Worm (Caenorhabditis elegans) whole organism, young adult: ENCODE data around the gene B0464.9.

Source experiments
- B0336.3 ChIP-seq: fragments of 200-800 bp; sonication (Bioruptor generic); IDR thresholded peaks from 2 replicates; pipeline ENCODE4 v1.3.6; 2022; ENCODE audit warnings: missing genetic modification characterization, missing compliant biosample characterization
- D2030.7 ChIP-seq: fragments of 200-800 bp; sonication (Bioruptor generic); IDR thresholded peaks from 2 replicates; pipeline ENCODE4 v1.3.6; 2022; ENCODE audit warnings: missing genetic modification reagents, missing genetic modification characterization, missing compliant biosample characterization
- F22D6.2 ChIP-seq: sonication (generic microtip); optimal IDR thresholded peaks from 2 replicates; lab custom pipeline; 2016; ENCODE audit warnings: mild to moderate bottlenecking, missing genetic modification characterization, missing compliant biosample characterization
- F33H1.4 ChIP-seq: fragments of 200-800 bp; sonication (Bioruptor generic); IDR thresholded peaks from 2 replicates; pipeline ENCODE4 v1.3.6; 2022; ENCODE audit warnings: missing genetic modification reagents, missing genetic modification characterization, missing compliant biosample characterization
- F37B4.10 ChIP-seq: fragments of 200-800 bp; sonication (Bioruptor generic); IDR thresholded peaks from 2 replicates; pipeline ENCODE4 v1.3.6; 2022; ENCODE audit warnings: missing genetic modification characterization, missing compliant biosample characterization
- F52B5.7 ChIP-seq: sonication (generic microtip); optimal IDR thresholded peaks from 2 replicates; lab custom pipeline; 2016; ENCODE audit warnings: mild to moderate bottlenecking, missing genetic modification characterization, missing compliant biosample characterization
- F55B11.4 ChIP-seq: sonication (generic microtip); optimal IDR thresholded peaks from 2 replicates; lab custom pipeline; 2016; ENCODE audit warnings: missing compliant biosample characterization, missing genetic modification characterization, borderline replicate concordance; ENCODE audit not compliant: insufficient read depth
- F57A8.1 ChIP-seq: fragments of 200-800 bp; sonication (Bioruptor generic); optimal IDR thresholded peaks from 2 replicates; lab custom pipeline; 2018; ENCODE audit warnings: mild to moderate bottlenecking, missing genetic modification characterization, moderate library complexity, missing compliant biosample characterization
- Y53G8AR.9 ChIP-seq: fragments of 200-800 bp; sonication (Bioruptor generic); conservative IDR thresholded peaks from 2 replicates; pipeline ENCODE4 v1.3.6; 2022; ENCODE audit warnings: missing genetic modification reagents, missing genetic modification characterization, missing compliant biosample characterization
- Y67H2A.10 ChIP-seq: fragments of 200-800 bp; sonication (Bioruptor generic); conservative IDR thresholded peaks from 2 replicates; pipeline ENCODE4 v1.3.6; 2022; ENCODE audit warnings: missing genetic modification reagents, missing genetic modification characterization, missing compliant biosample characterization
- Y79H2A.3 ChIP-seq: fragments of 200-800 bp; sonication (Bioruptor generic); conservative IDR thresholded peaks from 2 replicates; pipeline ENCODE4 v1.3.6; 2022; ENCODE audit warnings: missing genetic modification reagents, missing genetic modification characterization, missing compliant biosample characterization
- Y95B8A.8 ChIP-seq: fragments of 200-800 bp; sonication (Bioruptor generic); IDR thresholded peaks from 2 replicates; pipeline ENCODE4 v1.3.6; 2022; ENCODE audit warnings: missing genetic modification reagents, missing genetic modification characterization, missing compliant biosample characterization
- akir-1 ChIP-seq: fragments of 200-800 bp; sonication (Bioruptor generic); optimal IDR thresholded peaks from 2 replicates; lab custom pipeline; 2018; ENCODE audit warnings: mild to moderate bottlenecking, missing genetic modification characterization, moderate library complexity, missing compliant biosample characterization
- aptf-2 ChIP-seq: fragments of 200-800 bp; sonication (Bioruptor generic); conservative IDR thresholded peaks from 2 replicates; pipeline ENCODE4 v1.3.6; 2022; ENCODE audit warnings: missing genetic modification reagents, missing genetic modification characterization, missing compliant biosample characterization
- attf-3 ChIP-seq: fragments of 200-800 bp; sonication (Bioruptor generic); conservative IDR thresholded peaks from 2 replicates; pipeline ENCODE4 v1.3.6; 2022; ENCODE audit warnings: missing genetic modification reagents, missing genetic modification characterization, missing compliant biosample characterization
- attf-5 ChIP-seq: fragments of 200-800 bp; sonication (Bioruptor generic); optimal IDR thresholded peaks from 2 replicates; lab custom pipeline; 2018; ENCODE audit warnings: mild to moderate bottlenecking, missing genetic modification characterization, missing compliant biosample characterization
- ceh-100 ChIP-seq: fragments of 200-800 bp; sonication (Bioruptor generic); IDR thresholded peaks from 2 replicates; pipeline ENCODE4 v1.3.6; 2022; ENCODE audit warnings: missing genetic modification reagents, missing genetic modification characterization, missing compliant biosample characterization
- ceh-58 ChIP-seq: fragments of 200-800 bp; sonication (Bioruptor generic); IDR thresholded peaks from 2 replicates; pipeline ENCODE4 v1.3.6; 2022; ENCODE audit warnings: missing genetic modification characterization, missing compliant biosample characterization
- ceh-79 ChIP-seq: sonication (generic microtip); optimal IDR thresholded peaks from 2 replicates; lab custom pipeline; 2017; ENCODE audit warnings: mild to moderate bottlenecking, missing genetic modification characterization, missing compliant biosample characterization
- chd-7 ChIP-seq: sonication (generic microtip); optimal IDR thresholded peaks from 2 replicates; lab custom pipeline; 2016; ENCODE audit warnings: mild to moderate bottlenecking, missing genetic modification characterization, moderate library complexity, missing compliant biosample characterization
- dpff-1 ChIP-seq: sonication (generic microtip); optimal IDR thresholded peaks from 2 replicates; lab custom pipeline; 2017; ENCODE audit warnings: mild to moderate bottlenecking, missing genetic modification characterization, missing compliant biosample characterization
- dpl-1 ChIP-seq: fragments of 150-350 bp; optimal IDR thresholded peaks from 2 replicates; lab custom pipeline; 2014; ENCODE audit warnings: missing biosample characterization, missing genetic modification reagents, missing genetic modification characterization
- egl-18 ChIP-seq: fragments of 200-800 bp; sonication (Bioruptor generic); IDR thresholded peaks from 2 replicates; pipeline ENCODE4 v1.3.6; 2022; ENCODE audit warnings: missing genetic modification reagents, missing genetic modification characterization, missing compliant biosample characterization
- hlh-26 ChIP-seq: fragments of 200-800 bp; sonication (Bioruptor generic); conservative IDR thresholded peaks from 2 replicates; pipeline ENCODE4 v1.3.6; 2022; ENCODE audit warnings: missing genetic modification reagents, missing genetic modification characterization, missing compliant biosample characterization
- hsf-1 ChIP-seq: fragments of 200-800 bp; sonication (Bioruptor generic); IDR thresholded peaks from 2 replicates; pipeline ENCODE4 v1.3.6; 2022; ENCODE audit warnings: missing genetic modification reagents, missing genetic modification characterization, missing compliant biosample characterization
- lin-26 ChIP-seq: fragments of 200-800 bp; sonication (Bioruptor generic); IDR thresholded peaks from 2 replicates; pipeline ENCODE4 v1.3.6; 2022; ENCODE audit warnings: missing genetic modification reagents, missing genetic modification characterization, missing compliant biosample characterization
- lin-35 ChIP-seq, 3 experiments: fragments of 150-350 bp in 2 of 3; sonication (generic microtip) in 1 of 3; optimal IDR thresholded peaks; 2 replicates each; lab custom pipeline; 2014 to 2018; ENCODE audit warnings: missing biosample characterization in 3 of 3, missing genetic modification characterization in 3 of 3, missing genetic modification reagents in 3 of 3
- lin-54 ChIP-seq: fragments of 200-800 bp; sonication (Bioruptor generic); optimal IDR thresholded peaks from 2 replicates; lab custom pipeline; 2018; ENCODE audit warnings: mild to moderate bottlenecking, missing genetic modification characterization, missing compliant biosample characterization
- madf-6 ChIP-seq: fragments of 200-800 bp; sonication (Bioruptor generic); IDR thresholded peaks from 2 replicates; pipeline ENCODE4 v1.3.6; 2022; ENCODE audit warnings: missing genetic modification reagents, missing genetic modification characterization, missing compliant biosample characterization
- mel-28 ChIP-seq: sonication (generic microtip); optimal IDR thresholded peaks from 2 replicates; lab custom pipeline; 2016; ENCODE audit warnings: borderline replicate concordance, mild to moderate bottlenecking, missing genetic modification characterization, missing compliant biosample characterization
- mes-4 ChIP-seq: sonication (generic microtip); optimal IDR thresholded peaks from 2 replicates; lab custom pipeline; 2016; ENCODE audit warnings: missing genotype, missing genetic modification characterization, missing compliant biosample characterization
- mxl-1 ChIP-seq: sonication (generic microtip); optimal IDR thresholded peaks from 2 replicates; lab custom pipeline; 2016; ENCODE audit warnings: missing genetic modification characterization, missing compliant biosample characterization
- nhr-120 ChIP-seq: fragments of 200-800 bp; sonication (Bioruptor generic); IDR thresholded peaks from 2 replicates; pipeline ENCODE4 v1.3.6; 2022; ENCODE audit warnings: missing genetic modification characterization, missing compliant biosample characterization
- nhr-27 ChIP-seq: fragments of 200-800 bp; sonication (Bioruptor generic); optimal IDR thresholded peaks from 2 replicates; lab custom pipeline; 2018; ENCODE audit warnings: mild to moderate bottlenecking, missing genetic modification characterization, moderate library complexity, missing compliant biosample characterization
- rcor-1 ChIP-seq: fragments of 200-800 bp; sonication (Bioruptor generic); IDR thresholded peaks from 2 replicates; pipeline ENCODE4 v1.3.6; 2022; ENCODE audit warnings: missing genetic modification reagents, missing genetic modification characterization, missing compliant biosample characterization
- rec-8 ChIP-seq, 2 experiments: sonication (generic microtip); optimal IDR thresholded peaks; 2 replicates each; lab custom pipeline; 2016; ENCODE audit warnings: mild to moderate bottlenecking in 2 of 2, missing genetic modification characterization in 2 of 2, missing genetic modification reagents in 2 of 2, missing genotype in 2 of 2, missing biosample characterization in 1 of 2, missing compliant biosample characterization in 1 of 2, moderate library complexity in 1 of 2
- repo-1 ChIP-seq: sonication (generic microtip); optimal IDR thresholded peaks from 2 replicates; lab custom pipeline; 2017; ENCODE audit warnings: mild to moderate bottlenecking, missing genetic modification characterization, missing compliant biosample characterization
- rpc-1 ChIP-seq, 2 experiments: fragments of 150-350 bp in 1 of 2; sonication (generic microtip) in 1 of 2; optimal IDR thresholded peaks; 2 replicates each; lab custom pipeline; 2014 to 2018; ENCODE audit warnings: missing biosample characterization in 1 of 2, missing genetic modification characterization in 1 of 2, missing genetic modification reagents in 1 of 2, missing genotype in 1 of 2
- sdz-38 ChIP-seq: sonication (generic microtip); optimal IDR thresholded peaks from 2 replicates; lab custom pipeline; 2016; ENCODE audit warnings: missing genotype, missing genetic modification characterization, missing compliant biosample characterization
- sea-2 ChIP-seq: fragments of 200-800 bp; sonication (Bioruptor generic); IDR thresholded peaks from 2 replicates; pipeline ENCODE4 v1.3.6; 2022; ENCODE audit warnings: missing genetic modification characterization, missing compliant biosample characterization
- tbp1 ChIP-seq: fragments of 200-800 bp; sonication (Bioruptor generic); optimal IDR thresholded peaks from 2 replicates; lab custom pipeline; 2018; ENCODE audit warnings: mild to moderate bottlenecking, missing genetic modification characterization, missing compliant biosample characterization
- ztf-18 ChIP-seq: sonication (generic microtip); optimal IDR thresholded peaks from 2 replicates; lab custom pipeline; 2016; ENCODE audit warnings: missing genotype, mild to moderate bottlenecking, missing genetic modification characterization, missing compliant biosample characterization
- ztf-25 ChIP-seq: fragments of 200-800 bp; sonication (Bioruptor generic); IDR thresholded peaks from 2 replicates; pipeline ENCODE4 v1.3.6; 2022; ENCODE audit warnings: missing genetic modification reagents, missing genetic modification characterization, missing compliant biosample characterization
- ztf-28 ChIP-seq: fragments of 200-800 bp; sonication (Bioruptor generic); IDR thresholded peaks from 2 replicates; pipeline ENCODE4 v1.3.6; 2022; ENCODE audit warnings: missing genetic modification reagents, missing genetic modification characterization, missing compliant biosample characterization
- ztf-3 ChIP-seq: fragments of 200-800 bp; sonication (Bioruptor generic); optimal IDR thresholded peaks from 2 replicates; lab custom pipeline; 2018; ENCODE audit warnings: mild to moderate bottlenecking, missing genetic modification characterization, missing compliant biosample characterization

Gene B0464.9

ce11 chrIII:9434999-9435398, 30.6 kb upstream of the B0464.9 start (continued):
- TF ChIP-seq sea-2 (no peak), F57A8.1 (GFP tag; lab: Kevin White, UChicago) (no peak), ztf-3 (GFP tag; lab: Kevin White, UChicago) (no peak), Y95B8A.8 (GFP tag; lab: Robert Waterston, UW) (no peak), Y79H2A.3 (GFP tag; lab: Robert Waterston, UW) (no peak), F55B11.4 (tag; lab: Kevin White, UChicago) (no peak), Y53G8AR.9 (GFP tag; lab: Robert Waterston, UW) (0 out of 2 replicates have a peak, but pooled peaks have one; percentile 50), Y67H2A.10 (GFP tag; lab: Robert Waterston, UW) (no peak), akir-1 (GFP tag; lab: Kevin White, UChicago) (no peak), mel-28 (tag; lab: Kevin White, UChicago) (no peak), egl-18 (no peak), sdz-38 (tag; lab: Kevin White, UChicago) (no peak), ztf-25 (GFP tag; lab: Robert Waterston, UW) (no peak), B0336.3 (GFP tag; lab: Robert Waterston, UW) (no peak)

DNA sequence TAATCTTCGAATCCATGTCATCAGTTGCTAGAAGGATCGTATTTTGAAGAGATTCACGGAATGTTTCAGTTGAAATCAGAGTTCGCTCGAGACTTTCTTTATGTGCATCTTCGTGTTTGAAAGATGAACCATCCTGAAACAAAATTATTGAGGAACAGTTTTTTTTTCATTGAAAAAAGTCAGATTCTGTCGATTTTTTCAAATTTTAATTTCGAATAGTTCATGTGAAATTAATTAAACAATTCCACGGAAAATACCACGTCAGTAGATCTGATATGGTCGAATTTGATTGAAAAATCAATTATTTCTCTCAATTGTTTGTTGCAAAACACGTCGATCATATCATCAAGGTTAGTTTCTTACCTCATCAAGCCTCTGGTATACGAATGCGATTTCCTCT, 26.2 kb upstream of the B0464.9 start, which contains the start of gene F54C8.1:
Gene F54C8.1 (plus strand): TSS at position 301 of the 400 bp plus-strand sequence.
- no peak for TF ChIP-seq egl-18
- TF ChIP-seq ztf-3 (GFP tag; lab: Kevin White, UChicago), result no peak
- no peak for TF ChIP-seq dpff-1
- no peak for TF ChIP-seq hsf-1 (GFP tag; lab: Robert Waterston, UW)
- no peak for TF ChIP-seq tbp1 (GFP tag; lab: Kevin White, UChicago)
- TF ChIP-seq attf-5 (GFP tag; lab: Kevin White, UChicago), result no peak
- TF ChIP-seq dpl-1 (GFP tag; lab: Kevin White, UChicago), result no peak
- no peak for TF ChIP-seq mxl-1 (tag; lab: Kevin White, UChicago)
- no peak for TF ChIP-seq ceh-79
- no peak for TF ChIP-seq F52B5.7 (tag; lab: Kevin White, UChicago)
- no peak for TF ChIP-seq rec-8 (tag; optimal IDR thresholded peaks at IDR 0.05; lab: Kevin White, UChicago)
- TF ChIP-seq ztf-18 (tag; lab: Kevin White, UChicago), result no peak
- TF ChIP-seq hlh-26 (GFP tag; lab: Robert Waterston, UW), result no peak
- no peak for TF ChIP-seq attf-3 (GFP tag; lab: Robert Waterston, UW)
- TF ChIP-seq nhr-120 (GFP tag; lab: Robert Waterston, UW), result no peak
- TF ChIP-seq rcor-1 (GFP tag; lab: Robert Waterston, UW), result no peak
- no peak for TF ChIP-seq Y67H2A.10 (GFP tag; lab: Robert Waterston, UW)

ce11 chrIII:9441133-9441532, 24.4 kb upstream of the B0464.9 start, which contains the start of gene emb-30:
Gene emb-30 (minus strand): TSS chrIII:9441460.
- peak in 1 of 3 experiments; percentile 18 for TF ChIP-seq lin-35 (GFP tag; optimal IDR thresholded peaks at IDR 0.05; lab: Kevin White, UChicago)
- peak; percentile 35 for TF ChIP-seq madf-6 (GFP tag; lab: Robert Waterston, UW)
- TF ChIP-seq dpff-1, result peak; percentile 10
- TF ChIP-seq Y95B8A.8 (GFP tag; lab: Robert Waterston, UW), result no peak
- no peak for TF ChIP-seq ceh-58
- 0 out of 2 replicates have a peak, but pooled peaks have one; percentile 33 for TF ChIP-seq hsf-1 (GFP tag; lab: Robert Waterston, UW)
- TF ChIP-seq nhr-27 (tag; lab: Kevin White, UChicago), result no peak
- TF ChIP-seq ztf-28 (GFP tag; lab: Robert Waterston, UW), result no peak
- peak; percentile 10 for TF ChIP-seq lin-54 (GFP tag; lab: Kevin White, UChicago)
- TF ChIP-seq chd-7 (tag; lab: Kevin White, UChicago), result peak; percentile 1
- TF ChIP-seq ceh-100 (GFP tag; lab: Robert Waterston, UW), result no peak
- TF ChIP-seq rpc-1 (optimal IDR thresholded peaks at IDR 0.05; lab: Kevin White, UChicago), result no peak
- no peak for TF ChIP-seq rpc-1 (tag; optimal IDR thresholded peaks at IDR 0.05; lab: Kevin White, UChicago)
- TF ChIP-seq F22D6.2, result no peak
- peak; percentile 66 for TF ChIP-seq repo-1 (tag; lab: Kevin White, UChicago)
- TF ChIP-seq F37B4.10 (GFP tag; lab: Robert Waterston, UW), result 0 out of 2 replicates have a peak, but pooled peaks have one; percentile 56
- 0 out of 2 replicates have a peak, but pooled peaks have one; percentile 13 for TF ChIP-seq F33H1.4 (GFP tag; lab: Robert Waterston, UW)
- no peak for TF ChIP-seq D2030.7 (GFP tag; lab: Robert Waterston, UW)
- TF ChIP-seq mes-4 (tag; lab: Kevin White, UChicago), result no peak
- no peak for TF ChIP-seq mel-28 (tag; lab: Kevin White, UChicago)
- TF ChIP-seq lin-26, result peak; percentile 37; the same call in 1 of the 2 replicates
- no peak for TF ChIP-seq aptf-2 (GFP tag; lab: Robert Waterston, UW)
- no peak for TF ChIP-seq F57A8.1 (GFP tag; lab: Kevin White, UChicago)
